Worm (Caenorhabditis elegans) whole organism, early embryonic: ENCODE data around the gene rpoa-12.
A peak's percentile ranks its signal among the peaks of the same experiment; 100 is the strongest.

Experiments used
- B0310.2 ChIP-seq: sonication (generic microtip); optimal IDR thresholded peaks from 2 replicates; lab custom pipeline; 2016; ENCODE audit warnings: mild to moderate bottlenecking, missing genetic modification characterization, missing compliant biosample characterization
- F13C5.2 ChIP-seq: sonication (generic microtip); optimal IDR thresholded peaks from 2 replicates; lab custom pipeline; 2017; ENCODE audit warnings: mild to moderate bottlenecking, missing genetic modification characterization, inconsistent platforms, missing compliant biosample characterization
- aly-1 ChIP-seq: sonication (generic microtip); optimal IDR thresholded peaks from 2 replicates; lab custom pipeline; 2016; ENCODE audit warnings: missing genetic modification characterization, missing compliant biosample characterization
- ama-1 ChIP-seq: fragments of 150-350 bp; optimal IDR thresholded peaks from 2 replicates; lab custom pipeline; 2014
- ceh-13 ChIP-seq: fragments of 200-800 bp; sonication (Bioruptor generic); optimal IDR thresholded peaks from 2 replicates; lab custom pipeline; 2018; ENCODE audit warnings: mild to moderate bottlenecking, missing genetic modification characterization, missing compliant biosample characterization
- ceh-36 ChIP-seq: sonication (generic microtip); optimal IDR thresholded peaks from 2 replicates; lab custom pipeline; 2016; ENCODE audit warnings: missing genetic modification characterization, inconsistent platforms, missing compliant biosample characterization
- ets-7 ChIP-seq: sonication (generic microtip); optimal IDR thresholded peaks from 2 replicates; lab custom pipeline; 2016; ENCODE audit warnings: missing genotype, missing genetic modification characterization, missing compliant biosample characterization
- flt-1 ChIP-seq: fragments of 200-800 bp; sonication (Bioruptor generic); IDR thresholded peaks from 2 replicates; pipeline ENCODE4 v1.3.6; 2022; ENCODE audit warnings: missing genetic modification characterization, missing compliant biosample characterization
- hmbx-1 ChIP-seq: sonication (generic microtip); optimal IDR thresholded peaks from 2 replicates; lab custom pipeline; 2016; ENCODE audit warnings: mild to moderate bottlenecking, missing genetic modification characterization, missing compliant biosample characterization
- hmg-4 ChIP-seq: fragments of 200-800 bp; sonication (Bioruptor generic); optimal IDR thresholded peaks from 2 replicates; lab custom pipeline; 2018; ENCODE audit warnings: mild to moderate bottlenecking, missing genetic modification characterization, missing compliant biosample characterization
- hnd-1 ChIP-seq: sonication (generic microtip); optimal IDR thresholded peaks from 2 replicates; lab custom pipeline; 2016; ENCODE audit warnings: missing genetic modification characterization, missing compliant biosample characterization
- pes-1 ChIP-seq: fragments of 200-800 bp; sonication (Bioruptor generic); IDR thresholded peaks from 2 replicates; pipeline ENCODE4 v1.3.6; 2022; ENCODE audit warnings: missing genetic modification reagents, missing genetic modification characterization, missing compliant biosample characterization
- scrt-1 ChIP-seq: fragments of 200-800 bp; sonication (Bioruptor generic); IDR thresholded peaks from 2 replicates; pipeline ENCODE4 v1.3.6; 2022; ENCODE audit warnings: missing genetic modification characterization, missing compliant biosample characterization
- sea-1 ChIP-seq: fragments of 200-800 bp; sonication (Bioruptor generic); conservative IDR thresholded peaks from 2 replicates; pipeline ENCODE4 v1.3.6; 2022; ENCODE audit warnings: missing genetic modification characterization, missing compliant biosample characterization
- tbx-11 ChIP-seq: fragments of 200-800 bp; sonication (Bioruptor generic); IDR thresholded peaks from 2 replicates; pipeline ENCODE4 v1.3.6; 2022; ENCODE audit warnings: missing genetic modification characterization, missing compliant biosample characterization
- tbx-37 ChIP-seq: fragments of 200-800 bp; sonication (Bioruptor generic); conservative IDR thresholded peaks from 2 replicates; pipeline ENCODE4 v1.3.6; 2022; ENCODE audit warnings: missing genetic modification reagents, missing genetic modification characterization, missing compliant biosample characterization
- tra-4 ChIP-seq: sonication (generic microtip); optimal IDR thresholded peaks from 2 replicates; lab custom pipeline; 2017; ENCODE audit warnings: missing genetic modification characterization, missing compliant biosample characterization

rpoa-12 gene

DNA sequence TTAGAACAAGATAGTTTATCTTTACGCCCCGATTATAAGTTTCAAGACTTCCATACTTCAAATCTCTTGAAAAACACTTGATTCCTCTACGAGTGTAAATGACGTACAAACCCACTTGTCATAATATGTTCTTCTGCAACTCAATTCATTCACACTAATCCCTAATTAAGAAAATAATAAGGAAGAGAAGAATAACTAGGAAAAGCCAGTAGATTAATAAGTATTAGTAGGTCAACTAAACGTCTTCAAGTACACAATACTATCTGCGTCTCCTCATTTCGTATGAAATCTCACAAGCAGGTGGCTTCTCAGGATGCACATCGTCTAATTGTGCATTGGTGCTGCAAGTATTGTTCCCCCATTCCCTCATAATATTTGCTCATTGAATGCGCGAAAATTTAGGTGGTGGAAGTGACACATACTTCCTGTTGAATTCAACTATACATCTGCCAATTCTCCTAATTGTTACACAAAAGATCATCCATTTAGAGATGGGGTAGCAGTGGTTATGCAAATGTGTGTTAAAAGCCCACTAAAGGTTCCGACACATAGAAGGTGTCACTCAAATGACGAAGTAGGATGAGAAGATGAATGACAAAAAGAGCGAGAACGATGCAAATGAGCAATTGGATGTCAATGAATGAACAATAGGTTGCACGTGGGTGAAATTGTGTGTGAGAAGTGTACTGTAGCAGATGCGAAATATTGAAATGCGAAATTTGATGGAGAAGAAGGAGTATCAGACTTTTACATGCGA is 4.1 kb upstream of the rpoa-12 start:
- TF ChIP-seq ceh-36 (tag; lab: Kevin White, UChicago), result peak; percentile 34
- no peak for TF ChIP-seq pes-1 (GFP tag; lab: Robert Waterston, UW)

ce11 chrV:14426013-14426412 is 2.9 kb upstream of the rpoa-12 start:
- TF ChIP-seq sea-1 (GFP tag; lab: Robert Waterston, UW) (no peak), flt-1 (GFP tag; lab: Robert Waterston, UW) (no peak), hnd-1 (tag; lab: Kevin White, UChicago) (no peak), F13C5.2 (no peak)

DNA sequence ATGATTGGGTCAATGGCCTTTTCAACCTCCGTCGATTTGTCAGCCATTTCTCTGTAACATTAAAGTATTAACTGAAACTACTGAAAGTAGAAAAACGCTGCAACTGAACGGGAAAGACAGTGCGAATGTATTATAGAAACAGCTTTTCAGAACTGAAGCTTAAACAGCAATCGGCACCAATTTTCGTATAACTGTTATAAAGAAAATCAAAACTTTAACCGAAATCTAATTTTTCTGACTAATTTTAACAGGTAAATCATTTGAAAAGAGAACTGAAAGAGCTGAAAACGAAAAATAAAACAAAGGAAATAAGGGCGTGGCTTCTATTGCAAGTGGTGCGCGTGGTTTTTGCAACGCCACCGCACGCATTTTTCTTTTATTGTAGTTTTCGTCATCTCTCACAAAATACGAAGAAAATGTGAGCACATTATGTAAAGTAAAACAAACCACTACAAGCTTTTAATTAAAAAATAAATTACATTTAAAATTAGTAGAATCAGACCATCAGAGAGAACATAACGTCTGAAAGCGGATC is 1.9 kb upstream of the rpoa-12 start, which contains the start of gene rrsr-1:
Gene rrsr-1, minus strand, starts transcription at position 51 of the 535 bp plus-strand sequence.
- TF ChIP-seq F13C5.2 (peak; percentile 51), hmbx-1 (tag; lab: Kevin White, UChicago) (no peak), aly-1 (tag; lab: Kevin White, UChicago) (no peak), ceh-36 (tag; lab: Kevin White, UChicago) (no peak), sea-1 (GFP tag; lab: Robert Waterston, UW) (no peak), pes-1 (GFP tag; lab: Robert Waterston, UW) (0 out of 2 replicates have a peak, but pooled peaks have one; percentile 14), hmg-4 (GFP tag; lab: Kevin White, UChicago) (no peak), B0310.2 (tag; lab: Kevin White, UChicago) (no peak), ceh-13 (GFP tag; lab: Kevin White, UChicago) (no peak), tbx-11 (GFP tag; lab: Robert Waterston, UW) (no peak), tra-4 (no peak), scrt-1 (GFP tag; lab: Robert Waterston, UW) (no peak), tbx-37 (no peak), hnd-1 (tag; lab: Kevin White, UChicago) (no peak), ets-7 (tag; lab: Kevin White, UChicago) (no peak), flt-1 (GFP tag; lab: Robert Waterston, UW) (peak; percentile 57; the same call in 1 of the 2 replicates), ama-1 (no peak)

- TF ChIP-seq sea-1 (GFP tag; lab: Robert Waterston, UW), result no peak
- TF ChIP-seq scrt-1 (GFP tag; lab: Robert Waterston, UW), result 0 out of 2 replicates have a peak, but pooled peaks have one; percentile 11
Measured at ce11 chrV:14422317-14422716, 787 bp downstream of the rpoa-12 start, which contains the start of gene pas-1. Gene pas-1 (minus strand): TSS chrV:14422618.

ce11 chrV:14421325-14421724 is 1.8 kb downstream of the rpoa-12 start, which contains the start of gene dhs-22:
Gene dhs-22 (minus strand): TSS chrV:14421440.
- TF ChIP-seq ets-7 (tag; lab: Kevin White, UChicago) (no peak), F13C5.2 (no peak), tra-4 (no peak), flt-1 (GFP tag; lab: Robert Waterston, UW) (no peak), ama-1 (no peak), tbx-37 (no peak), hmbx-1 (tag; lab: Kevin White, UChicago) (no peak), scrt-1 (GFP tag; lab: Robert Waterston, UW) (no peak), tbx-11 (GFP tag; lab: Robert Waterston, UW) (no peak), sea-1 (GFP tag; lab: Robert Waterston, UW) (no peak), hnd-1 (tag; lab: Kevin White, UChicago) (no peak), ceh-36 (tag; lab: Kevin White, UChicago) (no peak), pes-1 (GFP tag; lab: Robert Waterston, UW) (no peak), hmg-4 (GFP tag; lab: Kevin White, UChicago) (no peak), B0310.2 (tag; lab: Kevin White, UChicago) (no peak), aly-1 (tag; lab: Kevin White, UChicago) (no peak), ceh-13 (GFP tag; lab: Kevin White, UChicago) (no peak)

DNA sequence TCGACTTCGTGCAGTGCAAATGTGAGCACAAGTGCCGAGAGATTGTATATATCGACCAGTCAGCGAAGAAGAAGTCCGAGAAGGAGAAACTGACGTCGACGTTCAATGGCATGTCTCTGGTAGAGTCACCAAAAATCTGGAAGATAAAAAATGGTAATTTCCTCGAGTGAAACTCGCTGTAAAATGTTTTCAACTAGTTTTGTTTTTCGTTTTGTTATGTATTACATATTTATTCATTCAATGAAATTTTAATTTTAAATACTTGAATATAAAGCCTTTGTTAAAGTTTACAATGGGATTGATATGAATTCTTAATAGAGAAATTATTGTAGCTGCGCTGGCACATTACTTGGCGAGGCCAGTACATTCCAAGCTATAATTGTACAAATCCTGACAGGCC is 3.2 kb downstream of the rpoa-12 start:
- TF ChIP-seq pes-1 (GFP tag; lab: Robert Waterston, UW) (no peak), scrt-1 (GFP tag; lab: Robert Waterston, UW) (no peak), ceh-36 (tag; lab: Kevin White, UChicago) (no peak), ama-1 (no peak), hmg-4 (GFP tag; lab: Kevin White, UChicago) (no peak), ets-7 (tag; lab: Kevin White, UChicago) (no peak), F13C5.2 (no peak), hmbx-1 (tag; lab: Kevin White, UChicago) (no peak), hnd-1 (tag; lab: Kevin White, UChicago) (no peak), aly-1 (tag; lab: Kevin White, UChicago) (no peak), tbx-37 (no peak)

DNA sequence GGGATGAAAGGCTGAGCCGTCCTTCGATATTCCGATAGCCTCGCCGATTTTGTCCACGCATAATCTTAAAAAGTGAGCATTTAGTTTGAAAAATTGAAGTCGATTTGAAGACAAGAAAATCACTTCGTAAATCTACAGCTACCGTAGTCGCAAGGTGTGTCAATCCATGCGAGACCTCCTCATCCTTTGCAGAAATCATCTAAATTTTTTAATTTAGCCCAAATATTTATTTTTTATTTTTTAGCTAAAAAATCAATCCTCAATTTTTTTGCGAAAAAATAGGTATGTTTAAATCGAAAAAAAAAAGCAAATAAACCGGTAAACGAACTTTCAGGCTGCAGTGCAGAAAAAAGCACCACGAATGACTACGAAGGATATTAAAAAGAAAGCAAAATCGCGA is 5.4 kb downstream of the rpoa-12 start, which contains the start of the genes nxf-2 and set-31:
Gene nxf-2, minus strand, starts transcription at position 101 of the 400 bp plus-strand sequence.
Gene set-31, plus strand, starts transcription at position 169 of the 400 bp plus-strand sequence.
- TF ChIP-seq sea-1 (GFP tag; lab: Robert Waterston, UW), result no peak
- TF ChIP-seq ama-1, result no peak
- no peak for TF ChIP-seq ceh-13 (GFP tag; lab: Kevin White, UChicago)
- no peak for TF ChIP-seq flt-1 (GFP tag; lab: Robert Waterston, UW)
- TF ChIP-seq scrt-1 (GFP tag; lab: Robert Waterston, UW), result no peak
- no peak for TF ChIP-seq hnd-1 (tag; lab: Kevin White, UChicago)
- TF ChIP-seq ets-7 (tag; lab: Kevin White, UChicago), result no peak
- no peak for TF ChIP-seq hmg-4 (GFP tag; lab: Kevin White, UChicago)
- TF ChIP-seq tbx-37, result no peak
- no peak for TF ChIP-seq tbx-11 (GFP tag; lab: Robert Waterston, UW)
- no peak for TF ChIP-seq tra-4
- no peak for TF ChIP-seq ceh-36 (tag; lab: Kevin White, UChicago)
- TF ChIP-seq aly-1 (tag; lab: Kevin White, UChicago), result no peak
- TF ChIP-seq F13C5.2, result no peak
- no peak for TF ChIP-seq pes-1 (GFP tag; lab: Robert Waterston, UW)
- TF ChIP-seq B0310.2 (tag; lab: Kevin White, UChicago), result no peak
- TF ChIP-seq hmbx-1 (tag; lab: Kevin White, UChicago), result no peak
